Fruit fly (Drosophila melanogaster) whole organism, embryonic: Measurements from ENCODE around the gene dpr20.

Experiments used
- Adf1 ChIP-seq: fragments of 200-800 bp; sonication (Bioruptor generic); IDR thresholded peaks from 2 replicates; pipeline ENCODE4 v1.3.6; 2022; ENCODE audit warnings: missing biosample characterization, missing genetic modification characterization
- Antp ChIP-seq: fragments of 200-800 bp; sonication (Bioruptor generic); optimal IDR thresholded peaks from 3 replicates; lab custom pipeline; 2016; ENCODE audit warnings: missing biosample characterization, missing genetic modification characterization
- Awh ChIP-seq: fragments of 200-800 bp; sonication (Bioruptor generic); IDR thresholded peaks from 2 replicates; pipeline ENCODE4, ENCODE4 v1.3.6; 2022; ENCODE audit warnings: missing biosample characterization, missing genetic modification characterization
- BEAF-32 ChIP-seq: fragments of 200-800 bp; sonication (Bioruptor generic); optimal IDR thresholded peaks from 3 replicates; lab custom pipeline; 2017; ENCODE audit warnings: missing biosample characterization, missing genetic modification characterization, mild to moderate bottlenecking, moderate library complexity, missing genetic modification reagents
- Blimp-1 ChIP-seq: fragments of 200-800 bp; sonication (Bioruptor generic); optimal IDR thresholded peaks from 3 replicates; lab custom pipeline; 2018; ENCODE audit warnings: missing biosample characterization, missing genetic modification characterization, mild to moderate bottlenecking, moderate library complexity, missing genetic modification reagents
- CG11695 ChIP-seq: fragments of 200-800 bp; sonication (Bioruptor generic); IDR thresholded peaks from 3 replicates; pipeline ENCODE4 v1.3.6; 2022; ENCODE audit warnings: missing biosample characterization, missing genetic modification characterization
- CG11696 ChIP-seq: fragments of 200-800 bp; sonication (Bioruptor generic); IDR thresholded peaks from 2 replicates; pipeline ENCODE4 v1.3.6; 2022; ENCODE audit warnings: missing biosample characterization, missing genetic modification characterization
- CG12299 ChIP-seq: fragments of 200-800 bp; sonication (Bioruptor generic); optimal IDR thresholded peaks from 2 replicates; lab custom pipeline; 2018; ENCODE audit warnings: missing biosample characterization, mild to moderate bottlenecking, missing genetic modification characterization
- CG12769 ChIP-seq: fragments of 200-800 bp; sonication (Bioruptor generic); optimal IDR thresholded peaks from 2 replicates; lab custom pipeline; 2019; ENCODE audit warnings: missing biosample characterization, mild to moderate bottlenecking, missing genetic modification characterization, moderate library complexity
- CG14441 ChIP-seq: fragments of 200-800 bp; sonication (Bioruptor generic); IDR thresholded peaks from 2 replicates; pipeline ENCODE4 v1.3.6; 2022; ENCODE audit warnings: missing biosample characterization, missing genetic modification characterization
- CG14710 ChIP-seq: fragments of 200-800 bp; sonication (Bioruptor generic); optimal IDR thresholded peaks from 3 replicates; lab custom pipeline; 2019; ENCODE audit warnings: missing biosample characterization, mild to moderate bottlenecking, missing genetic modification characterization, moderate library complexity
- CG1529 ChIP-seq: fragments of 200-800 bp; sonication (Bioruptor generic); optimal IDR thresholded peaks from 3 replicates; lab custom pipeline; 2018; ENCODE audit warnings: missing biosample characterization, missing genetic modification characterization
- CG17186 ChIP-seq: fragments of 200-800 bp; sonication (Bioruptor generic); optimal IDR thresholded peaks from 3 replicates; lab custom pipeline; 2017; ENCODE audit warnings: missing biosample characterization, missing genetic modification reagents, missing genetic modification characterization
- CG17612 ChIP-seq: fragments of 200-800 bp; sonication (Bioruptor generic); IDR thresholded peaks from 2 replicates; pipeline ENCODE4 v1.3.6; 2022; ENCODE audit warnings: missing biosample characterization, missing genetic modification characterization
- CG2116 ChIP-seq: fragments of 200-800 bp; sonication (Bioruptor generic); optimal IDR thresholded peaks from 3 replicates; lab custom pipeline; 2018; ENCODE audit warnings: missing biosample characterization, mild to moderate bottlenecking, missing genetic modification characterization
- CG2129 ChIP-seq: fragments of 200-800 bp; sonication (Bioruptor generic); IDR thresholded peaks from 2 replicates; pipeline ENCODE4 v1.3.6; 2022; ENCODE audit warnings: missing biosample characterization, missing genetic modification characterization; ENCODE audit not compliant: partially characterized antibody
- CG31224 ChIP-seq: fragments of 200-800 bp; sonication (Bioruptor generic); IDR thresholded peaks from 2 replicates; pipeline ENCODE4 v1.3.6; 2022; ENCODE audit warnings: missing biosample characterization, missing genetic modification characterization
- CG32767 ChIP-seq: fragments of 200-800 bp; sonication (Bioruptor generic); IDR thresholded peaks from 2 replicates; pipeline ENCODE4 v1.3.6; 2022; ENCODE audit warnings: missing biosample characterization, missing genetic modification characterization
- CG3407 ChIP-seq: fragments of 200-800 bp; sonication (Bioruptor generic); optimal IDR thresholded peaks from 2 replicates; lab custom pipeline; 2018; ENCODE audit warnings: missing biosample characterization, mild to moderate bottlenecking, missing genetic modification characterization
- CG34224 ChIP-seq: fragments of 200-800 bp; sonication (Bioruptor generic); IDR thresholded peaks from 3 replicates; pipeline ENCODE4 v1.3.6; 2022; ENCODE audit warnings: missing biosample characterization, missing genetic modification characterization; ENCODE audit not compliant: partially characterized antibody
- CG3995 ChIP-seq: fragments of 200-800 bp; sonication (Bioruptor generic); optimal IDR thresholded peaks from 3 replicates; lab custom pipeline; 2016; ENCODE audit warnings: missing biosample characterization, missing genetic modification characterization
- CG6175 ChIP-seq: fragments of 200-800 bp; sonication (Bioruptor generic); IDR thresholded peaks from 3 replicates; pipeline ENCODE4 v1.3.6; 2022; ENCODE audit warnings: missing biosample characterization, missing genetic modification characterization
- CG8281 ChIP-seq: fragments of 200-800 bp; sonication (Bioruptor generic); optimal IDR thresholded peaks from 2 replicates; lab custom pipeline; 2018; ENCODE audit warnings: missing biosample characterization, mild to moderate bottlenecking, missing genetic modification characterization, moderate library complexity
- CG8290 ChIP-seq, 3 experiments: fragments of 200-800 bp; sonication (Bioruptor generic); optimal IDR thresholded peaks; 2 replicates each; lab custom pipeline; 2016 to 2019; ENCODE audit warnings: missing biosample characterization in 3 of 3, missing genetic modification characterization in 3 of 3, mild to moderate bottlenecking in 2 of 3, moderate library complexity in 1 of 3
- Dbx ChIP-seq: fragments of 200-800 bp; sonication (Bioruptor generic); IDR thresholded peaks from 3 replicates; pipeline ENCODE4 v1.3.6; 2022; ENCODE audit warnings: missing biosample characterization, missing genetic modification characterization
- Fer2 ChIP-seq: fragments of 200-800 bp; sonication (Bioruptor generic); optimal IDR thresholded peaks from 2 replicates; lab custom pipeline; 2018; ENCODE audit warnings: missing biosample characterization, mild to moderate bottlenecking, missing genetic modification characterization, moderate library complexity
- GATAe ChIP-seq: fragments of 200-800 bp; sonication (Bioruptor generic); conservative IDR thresholded peaks from 2 replicates; pipeline ENCODE4 v1.3.6; 2022; ENCODE audit warnings: missing biosample characterization, missing genetic modification characterization
- Med ChIP-seq: fragments of 200-800 bp; sonication (Bioruptor generic); peaks from one replicate; lab custom pipeline; 2016; ENCODE audit warnings: missing biosample characterization, missing genetic modification characterization, mild to moderate bottlenecking, inconsistent platforms, moderate library complexity
- Spps ChIP-seq: fragments of 200-800 bp; sonication (Bioruptor generic); optimal IDR thresholded peaks from 2 replicates; lab custom pipeline; 2018; ENCODE audit warnings: missing biosample characterization, mild to moderate bottlenecking, missing genetic modification characterization
- Taf1 ChIP-seq: fragments of 200-800 bp; sonication (Bioruptor generic); IDR thresholded peaks from 2 replicates; pipeline ENCODE4 v1.3.6; 2022; ENCODE audit warnings: missing biosample characterization, missing genetic modification characterization
- Xbp1 ChIP-seq: fragments of 200-800 bp; sonication (Bioruptor generic); optimal IDR thresholded peaks from 3 replicates; lab custom pipeline; 2016; ENCODE audit warnings: missing biosample characterization, mild to moderate bottlenecking, missing genetic modification characterization
- abd-A ChIP-seq: fragments of 200-800 bp; sonication (Bioruptor generic); optimal IDR thresholded peaks from 3 replicates; lab custom pipeline; 2019; ENCODE audit warnings: missing biosample characterization, mild to moderate bottlenecking, missing genetic modification characterization, moderate library complexity
- ase ChIP-seq: fragments of 200-800 bp; sonication (Bioruptor generic); IDR thresholded peaks from 3 replicates; pipeline ENCODE4 v1.3.6; 2022; ENCODE audit warnings: missing biosample characterization, missing genetic modification characterization
- da ChIP-seq: fragments of 200-800 bp; sonication (Bioruptor generic); optimal IDR thresholded peaks from 2 replicates; lab custom pipeline; 2016; ENCODE audit warnings: missing biosample characterization, missing genetic modification characterization
- eyg ChIP-seq: fragments of 200-800 bp; sonication (Bioruptor generic); optimal IDR thresholded peaks from 3 replicates; lab custom pipeline; 2016; ENCODE audit warnings: missing biosample characterization, missing genetic modification characterization
- gcm2 ChIP-seq: fragments of 200-800 bp; sonication (Bioruptor generic); optimal IDR thresholded peaks from 2 replicates; lab custom pipeline; 2016; ENCODE audit warnings: missing biosample characterization, missing genetic modification characterization
- hth ChIP-seq: fragments of >200 bp; optimal IDR thresholded peaks from 2 replicates; lab custom pipeline; 2017; ENCODE audit warnings: inconsistent platforms
- mam ChIP-seq: fragments of 200-800 bp; sonication (Bioruptor generic); optimal IDR thresholded peaks from 3 replicates; lab custom pipeline; 2016; ENCODE audit warnings: missing biosample characterization, missing genetic modification characterization
- nau ChIP-seq: fragments of 200-800 bp; sonication (Bioruptor generic); optimal IDR thresholded peaks from 3 replicates; lab custom pipeline; 2017; ENCODE audit warnings: missing biosample characterization, mild to moderate bottlenecking, missing genetic modification characterization, missing genetic modification reagents
- nom ChIP-seq: fragments of 200-800 bp; sonication (Bioruptor generic); optimal IDR thresholded peaks from 2 replicates; lab custom pipeline; 2017; ENCODE audit warnings: missing biosample characterization, missing genetic modification characterization, mild to moderate bottlenecking, moderate library complexity, missing genetic modification reagents
- ro ChIP-seq: fragments of 200-800 bp; sonication (Bioruptor generic); IDR thresholded peaks from 2 replicates; pipeline ENCODE4 v1.3.6; 2022; ENCODE audit warnings: missing biosample characterization, missing genetic modification characterization
- salm ChIP-seq: fragments of 200-800 bp; sonication (Bioruptor generic); optimal IDR thresholded peaks from 2 replicates; lab custom pipeline; 2018; ENCODE audit warnings: missing biosample characterization, mild to moderate bottlenecking, missing genetic modification characterization
- shn ChIP-seq: fragments of 200-800 bp; sonication (Bioruptor generic); optimal IDR thresholded peaks from 3 replicates; lab custom pipeline; 2016; ENCODE audit warnings: missing biosample characterization, missing genetic modification characterization
- sisA ChIP-seq: fragments of 200-800 bp; sonication (Bioruptor generic); IDR thresholded peaks from 2 replicates; pipeline ENCODE4 v1.3.6; 2022; ENCODE audit warnings: missing biosample characterization, missing genetic modification characterization
- sna ChIP-seq: fragments of 200-800 bp; sonication (Bioruptor generic); IDR thresholded peaks from 2 replicates; pipeline ENCODE4 v1.3.6; 2022; ENCODE audit warnings: missing biosample characterization, missing genetic modification characterization; ENCODE audit not compliant: partially characterized antibody
- sqz ChIP-seq: fragments of 200-800 bp; sonication (Bioruptor generic); optimal IDR thresholded peaks from 3 replicates; lab custom pipeline; 2018; ENCODE audit warnings: missing biosample characterization, mild to moderate bottlenecking, missing genetic modification characterization
- tap ChIP-seq: fragments of 200-800 bp; optimal IDR thresholded peaks from 3 replicates; lab custom pipeline; 2019; ENCODE audit warnings: missing biosample characterization, mild to moderate bottlenecking, missing genetic modification characterization, moderate library complexity
- ttk ChIP-seq: fragments of 200-800 bp; sonication (Bioruptor generic); IDR thresholded peaks from 2 replicates; pipeline ENCODE4 v2.1.2; 2022; ENCODE audit warnings: missing biosample characterization, missing genetic modification characterization
- tup ChIP-seq: fragments of 200-800 bp; sonication (Bioruptor generic); optimal IDR thresholded peaks from 2 replicates; lab custom pipeline; 2016; ENCODE audit warnings: missing biosample characterization, mild to moderate bottlenecking, missing genetic modification characterization, moderate library complexity

The dpr20 gene

DNA sequence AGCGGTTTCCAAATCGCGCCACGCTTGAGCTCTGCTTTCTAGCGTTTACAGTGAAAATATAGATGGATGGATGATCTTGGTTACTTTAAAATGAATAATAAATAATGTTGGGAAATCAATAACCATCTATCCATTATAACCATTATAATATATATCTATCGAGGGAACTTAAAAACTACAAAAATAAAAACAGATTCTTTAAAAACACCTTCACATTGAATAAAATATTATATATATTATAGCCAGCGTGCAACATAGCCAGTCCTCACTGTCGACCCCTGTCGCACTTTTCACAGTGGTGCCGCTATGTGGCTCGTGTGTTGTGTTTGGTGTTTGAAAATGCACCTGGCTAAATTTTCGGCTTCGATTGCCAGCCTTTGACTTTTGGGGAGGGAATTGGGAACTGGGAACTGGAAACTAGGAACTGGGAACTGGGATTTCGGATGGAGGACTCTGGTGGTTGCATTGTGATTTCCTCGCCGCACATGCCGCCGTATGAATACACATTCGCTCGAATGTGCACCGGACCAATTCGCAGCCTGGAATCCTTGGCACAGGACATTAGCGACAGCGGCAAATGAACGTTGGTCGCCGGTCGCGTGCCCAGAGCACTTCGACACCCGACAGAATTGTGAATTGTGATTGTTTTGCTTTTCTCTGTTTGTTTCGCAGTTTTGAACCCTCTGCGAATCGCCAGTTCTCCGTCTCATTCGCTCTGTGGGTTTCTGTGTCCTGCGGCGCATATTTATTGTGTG, 48.1 kb upstream of the dpr20 start (continued):
- TF ChIP-seq CG2116 (GFP tag; lab: Kevin White, UChicago) (no peak), CG17186 (GFP tag; lab: Kevin White, UChicago) (no peak), CG1529 (GFP tag; lab: Kevin White, UChicago) (peak; percentile 26), CG14441 (GFP tag; lab: Robert Waterston, UW) (no peak), eyg (GFP tag; lab: Kevin White, UChicago) (no peak), CG11695 (0 out of 3 replicates have a peak, but pooled peaks have one; percentile 40), CG14710 (tag; lab: Kevin White, UChicago) (peak; percentile 52), CG17612 (GFP tag; lab: Robert Waterston, UW) (no peak), Med (no peak), CG8281 (tag; lab: Kevin White, UChicago) (no peak), abd-A (no peak), Xbp1 (GFP tag; lab: Kevin White, UChicago) (peak; percentile 7), Dbx (no peak), CG11696 (GFP tag; lab: Robert Waterston, UW) (no peak), Spps (tag; lab: Kevin White, UChicago) (peak; percentile 22), CG12299 (tag; lab: Kevin White, UChicago) (no peak), nom (GFP tag; lab: Kevin White, UChicago) (no peak), sqz (no peak), Adf1 (no peak), CG32767 (0 out of 2 replicates have a peak, but pooled peaks have one; percentile 19), CG2129 (GFP tag; lab: Robert Waterston, UW) (no peak), CG6175 (GFP tag; lab: Robert Waterston, UW) (no peak), sisA (GFP tag; lab: Robert Waterston, UW) (peak; percentile 33; the same call in 1 of the 2 replicates), CG3407 (peak; percentile 39), hth (lab: Kevin White, UChicago) (no peak), CG8290 (GFP tag; optimal IDR thresholded peaks at IDR 0.05; lab: Kevin White, UChicago) (no peak), CG8290 (tag; optimal IDR thresholded peaks at IDR 0.05; lab: Kevin White, UChicago) (no peak), Blimp-1 (GFP tag; lab: Kevin White, UChicago) (peak; percentile 59), mam (GFP tag; lab: Kevin White, UChicago) (no peak), Fer2 (tag; lab: Kevin White, UChicago) (no peak), ro (GFP tag; lab: Robert Waterston, UW) (no peak), Awh (GFP tag; lab: Robert Waterston, UW) (0 out of 2 replicates have a peak, but pooled peaks have one; percentile 32), CG31224 (GFP tag; lab: Robert Waterston, UW) (no peak), shn (no peak), salm (no peak), CG34224 (no peak), tup (GFP tag; lab: Kevin White, UChicago) (no peak), da (no peak), BEAF-32 (GFP tag; lab: Kevin White, UChicago) (no peak), ase (GFP tag; lab: Robert Waterston, UW) (0 out of 3 replicates have a peak, but pooled peaks have one; percentile 38), tap (peak; percentile 33), Antp (no peak), CG12769 (tag; lab: Kevin White, UChicago) (no peak), CG3995 (GFP tag; lab: Kevin White, UChicago) (no peak), GATAe (no peak), gcm2 (GFP tag; lab: Kevin White, UChicago) (no peak), sna (no peak), nau (GFP tag; lab: Kevin White, UChicago) (no peak), ttk (GFP tag; lab: Robert Waterston, UW) (no peak), Taf1 (no peak)
